Fruit fly (Drosophila melanogaster): ENCODE measurements around the gene Ttc19.

The Ttc19 gene

dm6 chr2L:19051534-19052100, 6.7 kb upstream of the Ttc19 start, which contains the start of gene Rpn3 (continued):
- TF ChIP-seq Hr38 (GFP tag; optimal IDR thresholded peaks at IDR 0.05): peak; percentile 26
- peak; percentile 91 for TF ChIP-seq eg (GFP tag; IDR thresholded peaks at IDR 0.05)
- TF ChIP-seq Eip78C (GFP tag): peak; percentile 90
- TF ChIP-seq CG10669 (GFP tag; optimal IDR thresholded peaks at IDR 0.05): peak; percentile 75
- TF ChIP-seq Met (GFP tag; optimal IDR thresholded peaks at IDR 0.05): peak; percentile 88
- TF ChIP-seq CG16779 (tag; optimal IDR thresholded peaks at IDR 0.05): no peak
- TF ChIP-seq lz (GFP tag; optimal IDR thresholded peaks at IDR 0.05): peak; percentile 89
- TF ChIP-seq Sox15 (GFP tag; optimal IDR thresholded peaks at IDR 0.05): peak; percentile 65
- peak; percentile 86 for TF ChIP-seq Hr39 (GFP tag; optimal IDR thresholded peaks at IDR 0.05)

- peak; percentile 7 for TF ChIP-seq CG3032 (tag; optimal IDR thresholded peaks at IDR 0.05)
- peak; percentile 4 for TF ChIP-seq CG1621 (tag; optimal IDR thresholded peaks at IDR 0.05)
- TF ChIP-seq Eip78C (GFP tag): peak; percentile 16
- TF ChIP-seq esn (GFP tag; optimal IDR thresholded peaks at IDR 0.05): peak; percentile 34
- peak; percentile 70 for TF ChIP-seq dsx (GFP tag; optimal IDR thresholded peaks at IDR 0.05; ENCODE audit: poor library complexity, severe bottlenecking)
- no peak for TF ChIP-seq topi (GFP tag; optimal IDR thresholded peaks at IDR 0.05)
Measured at dm6 chr2L:19048912-19049311, 4.0 kb upstream of the Ttc19 start, which contains the start of gene CG10470. Gene CG10470 (plus strand): TSS chr2L:19049076.

DNA sequence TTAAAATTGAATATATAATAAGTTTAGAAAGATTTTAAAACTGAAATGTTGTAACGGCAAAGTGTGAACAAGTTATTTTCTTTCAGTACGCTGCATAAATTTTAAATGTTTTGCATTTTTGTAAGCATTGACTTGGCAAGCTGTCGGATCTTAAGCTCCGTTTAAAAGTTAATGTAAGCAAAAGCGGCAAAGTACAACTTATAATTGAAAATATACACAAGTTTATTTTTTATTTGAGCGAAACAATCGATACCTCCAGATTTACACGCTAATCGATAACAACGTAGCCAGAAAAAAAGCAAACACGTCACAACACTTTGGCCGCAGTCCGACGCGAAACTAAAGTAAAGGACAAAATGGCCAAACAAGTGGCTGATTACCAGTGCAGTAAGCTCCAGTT, 3.4 kb downstream of the Ttc19 start, which contains the start of gene Catsup:
Gene Catsup (plus strand): TSS at position 273 of the 400 bp plus-strand sequence.
- TF ChIP-seq Eip93F (GFP tag; optimal IDR thresholded peaks at IDR 0.05) (no peak), Met (GFP tag; optimal IDR thresholded peaks at IDR 0.05) (no peak), Ets96B (tag; optimal IDR thresholded peaks at IDR 0.05) (no peak), CG11902 (GFP tag; optimal IDR thresholded peaks at IDR 0.05) (no peak), Sox15 (GFP tag; optimal IDR thresholded peaks at IDR 0.05) (no peak), Smox (GFP tag; optimal IDR thresholded peaks at IDR 0.05) (no peak), Eip78C (GFP tag) (peak; percentile 37), CG6808 (GFP tag; optimal IDR thresholded peaks at IDR 0.05) (no peak)

- TF ChIP-seq Eip78C (GFP tag) (peak; percentile 35), Gug (GFP tag; IDR thresholded peaks at IDR 0.05) (no peak), Eip75B (GFP tag; optimal IDR thresholded peaks at IDR 0.05) (no peak), dsx (GFP tag; optimal IDR thresholded peaks at IDR 0.05; ENCODE audit: poor library complexity, severe bottlenecking) (no peak), net (GFP tag; optimal IDR thresholded peaks at IDR 0.05) (peak; percentile 4), CG6854 (GFP tag; optimal IDR thresholded peaks at IDR 0.05) (no peak), Ets21C (GFP tag; optimal IDR thresholded peaks at IDR 0.05) (no peak)
Measured at dm6 chr2L:19037455-19037854, 7.5 kb downstream of the Ttc19 start.

dm6 chr2L:19037011-19037410, 7.9 kb downstream of the Ttc19 start:
- TF ChIP-seq CG6808 (GFP tag; optimal IDR thresholded peaks at IDR 0.05) (no peak), Eip78C (GFP tag) (peak; percentile 58)

DNA sequence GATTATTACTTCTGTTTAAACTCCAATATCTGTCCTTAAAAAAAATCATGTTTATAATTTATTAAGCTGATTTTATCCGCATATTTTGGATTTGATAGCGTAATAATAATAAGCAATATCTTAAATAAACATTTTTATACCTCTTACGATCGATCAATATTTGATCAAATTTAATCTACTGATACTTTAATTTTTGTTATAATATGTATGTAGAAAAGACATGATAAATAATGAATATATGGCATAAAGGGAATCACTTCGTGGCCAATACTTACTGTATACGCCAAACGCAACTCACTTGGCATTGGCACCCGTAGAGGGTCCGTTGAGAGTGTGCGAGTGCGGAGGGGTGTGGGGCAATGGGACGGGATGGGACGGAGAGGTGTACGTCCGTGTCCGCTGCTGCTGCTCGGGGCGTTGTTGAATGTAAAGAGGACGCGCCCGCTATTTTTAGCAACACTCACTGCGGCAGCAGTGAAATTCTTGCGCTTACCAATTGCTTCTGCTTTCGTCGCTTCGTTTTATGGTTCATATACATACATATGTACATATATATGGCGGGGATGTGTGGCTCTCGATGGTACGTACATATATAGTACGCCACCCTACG, 8.7 kb downstream of the Ttc19 start:
- peak in 1 of 2 experiments; percentile 7 for TF ChIP-seq ss (GFP tag; optimal IDR thresholded peaks at IDR 0.05)
- peak; percentile 54 for TF ChIP-seq svp (GFP tag)
- TF ChIP-seq esn (GFP tag; optimal IDR thresholded peaks at IDR 0.05): peak; percentile 14
- TF ChIP-seq acj6 (GFP tag; optimal IDR thresholded peaks at IDR 0.05): peak; percentile 10
- no peak for TF ChIP-seq Sox14 (GFP tag; optimal IDR thresholded peaks at IDR 0.05)
- peak; percentile 51 for TF ChIP-seq Lpt (GFP tag; optimal IDR thresholded peaks at IDR 0.05)
- TF ChIP-seq Blimp-1 (GFP tag; optimal IDR thresholded peaks at IDR 0.05): no peak
- peak; percentile 8 for TF ChIP-seq achi (GFP tag; optimal IDR thresholded peaks at IDR 0.05)
- TF ChIP-seq CG1621 (tag; optimal IDR thresholded peaks at IDR 0.05): peak; percentile 48
- TF ChIP-seq CG3919 (GFP tag; optimal IDR thresholded peaks at IDR 0.05): peak; percentile 11
- TF ChIP-seq Eip78C (GFP tag): peak; percentile 82
- TF ChIP-seq fkh (GFP tag; optimal IDR thresholded peaks at IDR 0.05): no peak
- peak; percentile 14 for TF ChIP-seq CG8632 (GFP tag; optimal IDR thresholded peaks at IDR 0.05)
- peak; percentile 1 for TF ChIP-seq CG6276 (GFP tag; optimal IDR thresholded peaks at IDR 0.05)
- TF ChIP-seq pdm3 (GFP tag; optimal IDR thresholded peaks at IDR 0.05): peak; percentile 31
- peak; percentile 34 for TF ChIP-seq CG32006 (GFP tag; optimal IDR thresholded peaks at IDR 0.05)
- TF ChIP-seq dsx (GFP tag; optimal IDR thresholded peaks at IDR 0.05; ENCODE audit: poor library complexity, severe bottlenecking): no peak

Measured in whole organism, prepupa.